Worm (Caenorhabditis elegans) whole organism, L4/young adult: ENCODE results near the gene cls-3.

Experiments
- W03F9.2 ChIP-seq: fragments of 150-350 bp; optimal IDR thresholded peaks from 2 replicates; lab custom pipeline; 2014; ENCODE audit warnings: missing biosample characterization, missing genetic modification characterization
- dao-5 ChIP-seq: sonication (generic microtip); optimal IDR thresholded peaks from 2 replicates; lab custom pipeline; 2016; ENCODE audit warnings: missing genotype, missing genetic modification characterization, moderate library complexity, missing compliant biosample characterization

- TF ChIP-seq W03F9.2 (no peak), dao-5 (tag; lab: Kevin White, UChicago) (no peak)
Observed at ce11 chrIII:9162634-9163118, 28.2 kb downstream of the cls-3 start, which contains the start of gene dgk-3.
